Fruit fly (Drosophila melanogaster) Kc167 (cell line): ENCODE results near the gene jub.

Source experiments
- Myc ChIP-seq: fragments of >200 bp; optimal IDR thresholded peaks from 2 replicates; lab custom pipeline; 2017; ENCODE audit warnings: missing external identifiers
- Sin3A ChIP-seq: fragments of >200 bp; optimal IDR thresholded peaks from 2 replicates; lab custom pipeline; 2018; ENCODE audit warnings: missing external identifiers
- h ChIP-seq: fragments of >200 bp; optimal IDR thresholded peaks from 3 replicates; lab custom pipeline; 2018; ENCODE audit warnings: missing external identifiers
- insv ChIP-seq: fragments of >200 bp; optimal IDR thresholded peaks from 3 replicates; lab custom pipeline; 2018; ENCODE audit warnings: missing external identifiers
- psq ChIP-seq: fragments of >200 bp; optimal IDR thresholded peaks from 2 replicates; lab custom pipeline; 2017; ENCODE audit warnings: missing external identifiers
- ttk ChIP-seq: sonication (Bioruptor generic); optimal IDR thresholded peaks from 2 replicates; lab custom pipeline; 2017; ENCODE audit warnings: missing external identifiers

jub gene

DNA sequence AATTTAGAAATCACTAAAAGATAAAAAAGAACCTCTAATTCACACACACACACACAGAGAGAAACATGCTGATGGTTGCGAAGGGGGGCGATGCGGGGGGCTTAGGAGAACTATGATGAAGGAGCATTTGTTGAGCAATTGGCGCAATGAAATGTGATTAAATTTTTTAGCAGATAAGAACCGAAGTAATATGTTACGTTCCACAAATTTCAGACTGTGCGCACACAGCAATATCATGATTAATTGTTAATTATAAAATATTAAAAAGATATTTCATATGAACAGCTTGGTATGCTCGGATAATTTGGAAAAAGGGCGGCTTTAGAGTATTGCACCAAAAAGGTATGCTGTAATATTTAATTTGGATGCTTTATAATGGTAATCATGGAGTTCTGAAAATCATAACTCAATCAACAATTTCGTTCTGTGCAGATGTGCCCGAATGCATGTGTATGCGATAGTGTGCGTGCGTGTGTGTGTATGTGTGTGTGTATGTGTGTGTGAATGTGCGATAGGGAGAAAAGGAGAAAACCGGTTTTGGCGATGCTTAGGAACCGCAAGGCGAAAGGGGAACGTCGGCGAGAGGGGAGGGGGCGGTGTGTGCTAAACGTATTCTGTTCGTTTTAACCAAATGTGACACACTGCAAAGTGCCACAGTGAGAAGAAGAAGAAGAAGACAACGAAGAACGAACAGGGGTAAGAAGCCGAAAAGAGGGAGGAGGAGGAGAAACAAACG is 8.9 kb downstream of the jub start:
- TF ChIP-seq Myc (lab: Kevin White, UChicago) = no peak
- TF ChIP-seq psq = no peak

DNA sequence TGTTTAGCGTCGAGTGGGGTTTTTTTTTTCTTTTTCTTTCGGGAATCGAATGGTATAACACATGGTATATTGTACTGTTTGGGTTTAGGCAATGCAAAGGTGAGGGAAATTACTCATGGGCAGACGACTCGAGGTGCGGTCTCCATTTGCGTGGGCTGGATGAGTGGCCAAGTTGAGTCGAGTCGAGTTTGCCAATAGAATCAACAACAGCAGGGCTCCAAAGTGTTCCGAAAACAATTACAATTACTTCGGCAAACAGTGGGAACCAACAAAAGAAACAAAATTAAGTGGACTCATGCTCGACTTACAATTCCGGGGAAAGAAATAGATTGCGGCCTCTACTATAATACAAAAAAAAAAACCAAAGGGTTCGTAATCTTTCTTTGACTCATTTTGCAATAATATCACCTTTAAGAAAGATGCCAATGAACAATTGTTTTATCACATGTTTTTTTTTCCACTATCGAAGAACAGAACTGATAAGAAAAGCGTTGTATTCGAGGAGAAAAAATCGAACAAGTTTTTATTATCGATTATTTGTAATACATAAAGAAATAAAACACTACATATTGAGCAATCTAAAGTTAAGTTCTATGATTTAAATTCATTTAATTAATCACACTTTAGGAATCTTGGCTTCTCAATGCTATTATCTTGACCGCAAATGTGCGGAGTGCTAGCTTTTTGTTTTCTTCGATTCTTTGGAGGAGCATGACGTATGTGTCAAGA is 9.6 kb downstream of the jub start:
- TF ChIP-seq ttk (lab: Kevin White, UChicago) = no peak
- no peak for TF ChIP-seq h
- TF ChIP-seq insv = no peak
- TF ChIP-seq psq = no peak
- no peak for TF ChIP-seq Myc (lab: Kevin White, UChicago)
- no peak for TF ChIP-seq Sin3A (lab: Kevin White, UChicago)

DNA sequence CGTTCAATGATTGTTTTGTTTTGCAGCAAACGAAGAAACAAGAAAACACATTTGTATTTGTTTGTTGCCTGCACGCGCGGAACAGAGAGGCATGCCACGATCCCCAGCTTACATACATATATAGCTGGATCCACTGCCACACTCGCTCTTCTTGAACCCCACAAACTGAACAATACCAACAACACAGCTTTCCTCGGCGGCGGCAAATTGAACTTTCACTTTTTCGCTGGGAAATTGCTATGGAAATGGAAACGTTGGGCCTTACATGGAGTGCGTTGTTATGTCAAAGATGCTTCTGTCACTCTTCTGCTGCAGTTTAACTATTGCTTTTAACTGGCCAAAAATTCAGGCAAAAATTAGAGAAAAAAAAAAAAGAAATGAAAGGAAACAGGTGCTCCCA is 10.4 kb downstream of the jub start:
- TF ChIP-seq h (no peak), Sin3A (lab: Kevin White, UChicago) (no peak), insv (no peak), ttk (lab: Kevin White, UChicago) (no peak), Myc (lab: Kevin White, UChicago) (no peak), psq (no peak)

DNA sequence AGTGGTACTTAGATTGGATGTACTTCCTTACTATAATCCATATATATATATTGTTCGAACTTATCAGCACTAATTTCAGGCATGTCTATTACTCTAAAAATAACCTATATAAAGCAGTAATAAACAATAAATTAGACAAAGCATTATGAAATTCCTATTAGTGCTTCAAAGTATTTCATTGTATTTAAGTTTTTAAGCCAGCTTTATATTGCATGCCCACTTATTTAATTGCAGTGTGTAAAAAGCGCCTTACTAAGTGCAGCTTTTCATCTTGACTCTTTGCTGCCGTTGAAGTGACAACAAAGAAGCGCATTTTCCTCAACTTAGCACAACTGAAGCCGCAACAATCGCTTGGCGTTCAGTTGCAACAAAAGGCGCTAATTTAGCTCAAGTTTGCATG is 11.3 kb downstream of the jub start:
- TF ChIP-seq Myc (lab: Kevin White, UChicago) (no peak), h (no peak), insv (no peak), Sin3A (lab: Kevin White, UChicago) (no peak)

DNA sequence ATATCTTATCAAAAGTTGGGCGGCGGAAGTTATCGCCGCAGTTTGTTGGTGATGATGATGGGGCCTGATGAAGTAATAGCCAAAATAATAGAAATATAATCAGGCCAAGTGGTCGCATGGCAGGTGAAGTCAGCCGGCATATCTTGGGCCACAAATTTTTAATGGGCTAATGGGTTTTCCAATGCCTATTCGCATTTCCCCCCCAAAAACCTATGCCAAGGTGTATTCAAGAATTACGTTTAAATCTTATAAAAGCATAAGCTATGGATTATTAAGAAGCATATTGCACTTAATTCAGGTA is 12.0 kb downstream of the jub start:
- TF ChIP-seq psq (no peak), ttk (lab: Kevin White, UChicago) (no peak), Myc (lab: Kevin White, UChicago) (no peak), insv (no peak), Sin3A (lab: Kevin White, UChicago) (no peak)

DNA sequence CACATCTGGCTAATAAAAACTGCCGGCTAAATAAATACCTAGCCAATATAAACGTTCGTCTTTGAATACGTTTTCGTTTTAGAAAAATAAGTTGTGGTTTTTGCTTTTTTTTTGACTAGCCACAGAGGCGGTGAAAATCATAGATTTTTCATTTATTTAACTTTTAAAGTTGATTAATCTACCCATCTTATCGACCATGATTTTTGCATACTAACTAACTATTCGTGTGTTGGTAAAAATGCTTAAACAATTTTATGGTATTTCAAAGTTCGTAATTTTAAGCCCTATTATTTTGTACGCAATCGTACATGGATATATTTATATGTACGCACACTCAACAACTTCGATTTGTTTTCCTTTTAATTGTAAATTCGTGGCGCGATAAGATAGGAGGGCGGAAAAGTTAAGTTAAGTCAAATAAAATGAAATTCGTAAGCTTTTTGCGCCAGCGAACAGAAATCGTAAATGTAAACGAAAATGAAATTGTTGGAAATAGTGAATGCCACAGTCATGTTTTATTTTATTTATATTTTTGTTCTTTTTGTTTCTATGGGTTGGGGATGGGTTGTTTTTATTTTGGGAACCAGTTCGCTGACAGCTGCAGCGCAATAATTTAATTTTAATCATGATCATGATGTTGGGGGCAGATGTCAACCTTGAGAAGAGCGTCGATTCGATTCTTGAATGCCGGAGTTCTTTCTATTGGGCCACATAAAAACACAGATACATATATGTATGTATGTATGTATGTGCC is 12.5 kb downstream of the jub start:
- no peak for TF ChIP-seq psq
- TF ChIP-seq insv = no peak
- no peak for TF ChIP-seq Myc (lab: Kevin White, UChicago)
- no peak for TF ChIP-seq Sin3A (lab: Kevin White, UChicago)
- no peak for TF ChIP-seq ttk (lab: Kevin White, UChicago)
- TF ChIP-seq h = no peak

DNA sequence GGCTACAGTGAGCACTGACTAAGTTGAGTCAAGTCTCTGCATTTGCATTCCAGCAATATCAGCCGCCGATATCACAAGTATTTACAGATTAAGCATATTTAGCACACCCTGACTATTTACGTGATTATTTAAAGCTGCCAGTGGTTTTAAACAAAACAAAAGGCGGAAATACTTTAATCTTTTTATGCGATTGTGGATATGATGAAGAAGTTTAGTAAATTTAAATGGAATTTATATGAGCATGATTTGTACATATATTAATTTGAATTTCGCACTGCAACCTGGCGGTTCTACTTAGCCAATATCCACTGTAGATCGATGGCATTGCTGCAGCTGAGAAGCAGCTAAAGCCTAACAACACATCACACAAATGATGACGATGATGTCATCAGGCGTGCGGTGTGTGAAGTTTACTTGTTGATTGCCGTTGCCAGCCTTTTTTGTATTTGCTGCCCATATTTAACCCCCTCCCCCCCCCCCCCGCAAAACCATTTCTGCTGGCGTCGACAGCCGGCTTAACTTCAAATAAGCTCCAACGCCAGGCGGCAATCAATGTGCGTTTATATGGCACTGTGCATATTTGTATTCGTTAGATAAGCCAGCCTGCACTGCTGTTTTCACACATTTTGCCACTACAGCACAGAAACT is 14.5 kb downstream of the jub start:
- TF ChIP-seq insv = no peak
- TF ChIP-seq psq = no peak
- no peak for TF ChIP-seq h
- TF ChIP-seq Sin3A (lab: Kevin White, UChicago) = no peak
- TF ChIP-seq ttk (lab: Kevin White, UChicago) = no peak
- TF ChIP-seq Myc (lab: Kevin White, UChicago) = no peak

DNA sequence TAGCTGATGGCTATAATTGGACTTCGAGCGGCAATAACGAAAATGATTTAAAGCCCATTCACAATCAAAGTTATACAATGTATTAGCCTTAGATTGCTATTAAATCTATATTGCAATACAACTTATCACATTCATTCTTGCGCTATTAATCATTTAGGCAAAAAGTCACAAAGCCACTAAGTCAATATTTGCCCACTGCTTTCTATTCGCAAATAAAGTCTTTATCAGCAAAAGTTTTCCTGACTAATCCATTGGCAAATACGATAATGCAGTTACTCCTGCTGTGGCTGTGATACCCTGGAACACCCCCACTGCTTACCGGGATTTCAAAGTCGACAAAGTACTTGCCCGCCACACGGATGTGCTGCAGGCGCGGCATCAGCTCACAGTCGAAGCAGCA is 16.1 kb downstream of the jub start:
- TF ChIP-seq Sin3A (lab: Kevin White, UChicago) (no peak), psq (no peak)

DNA sequence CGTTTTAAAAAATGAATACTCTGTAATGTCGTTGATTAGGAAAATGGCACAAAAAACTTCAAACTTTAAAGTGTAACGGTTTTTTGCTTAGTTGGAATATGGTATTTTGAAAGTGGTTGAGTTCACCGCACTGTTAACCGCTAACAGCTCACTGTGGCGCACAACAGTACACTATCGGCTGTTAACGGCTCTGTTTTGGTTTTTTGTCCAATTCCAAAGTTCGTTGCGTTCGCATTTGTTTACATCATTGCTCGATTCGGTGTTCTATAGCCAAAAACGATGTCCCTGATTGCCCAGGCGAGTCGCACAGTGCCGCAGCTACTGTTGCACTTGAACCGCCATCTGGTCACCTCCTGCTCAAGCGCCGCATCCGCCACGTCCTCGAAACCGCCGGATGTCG is 18.6 kb downstream of the jub start, which contains the start of gene CG11095:
Gene CG11095 (plus strand): TSS at position 205 of the 400 bp plus-strand sequence.
- TF ChIP-seq ttk (lab: Kevin White, UChicago) = no peak
- TF ChIP-seq Myc (lab: Kevin White, UChicago) = no peak
- TF ChIP-seq h = no peak

DNA sequence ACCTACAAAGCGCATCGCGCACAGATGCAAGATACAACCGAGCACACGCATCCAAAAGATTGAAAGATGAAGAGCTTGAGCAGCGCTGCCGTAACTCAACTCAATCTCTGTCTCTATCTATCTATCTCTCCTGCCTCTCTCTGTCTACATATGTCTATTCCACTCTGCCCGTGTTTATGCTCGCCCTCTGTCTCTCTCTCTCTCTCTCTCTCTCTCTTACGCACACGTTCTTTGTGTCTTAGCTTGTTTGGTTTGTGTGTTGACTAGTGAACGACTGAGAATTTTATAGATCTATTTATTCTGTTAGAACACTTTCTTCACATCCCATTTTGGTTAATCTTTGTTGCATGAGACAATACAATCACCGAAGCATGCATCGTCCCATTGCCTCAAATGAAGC is 24.6 kb downstream of the jub start:
- TF ChIP-seq Sin3A (lab: Kevin White, UChicago) (no peak), h (no peak), ttk (lab: Kevin White, UChicago) (no peak), Myc (lab: Kevin White, UChicago) (no peak), insv (no peak), psq (no peak)

DNA sequence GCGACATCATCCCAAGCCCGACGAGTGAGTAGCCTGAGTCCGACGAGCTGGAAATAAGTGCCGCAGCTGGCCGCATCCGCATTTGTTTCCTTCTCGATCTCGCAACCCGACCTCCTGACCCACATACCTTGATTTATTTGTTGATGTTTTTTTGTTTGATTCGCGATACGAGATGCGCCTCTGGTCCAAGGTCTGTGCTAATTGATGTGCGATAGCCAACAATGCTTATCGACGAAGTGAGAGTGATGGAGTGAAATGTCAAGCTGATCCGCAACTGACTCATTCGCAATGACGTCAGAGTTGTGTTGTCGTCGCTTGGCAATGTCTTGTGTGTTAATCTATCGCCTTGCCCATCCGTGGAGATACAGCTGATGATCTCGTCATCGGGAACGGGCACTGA is 25.7 kb downstream of the jub start:
- TF ChIP-seq insv (no peak), Myc (lab: Kevin White, UChicago) (no peak), Sin3A (lab: Kevin White, UChicago) (no peak), psq (no peak), h (no peak), ttk (lab: Kevin White, UChicago) (no peak)

DNA sequence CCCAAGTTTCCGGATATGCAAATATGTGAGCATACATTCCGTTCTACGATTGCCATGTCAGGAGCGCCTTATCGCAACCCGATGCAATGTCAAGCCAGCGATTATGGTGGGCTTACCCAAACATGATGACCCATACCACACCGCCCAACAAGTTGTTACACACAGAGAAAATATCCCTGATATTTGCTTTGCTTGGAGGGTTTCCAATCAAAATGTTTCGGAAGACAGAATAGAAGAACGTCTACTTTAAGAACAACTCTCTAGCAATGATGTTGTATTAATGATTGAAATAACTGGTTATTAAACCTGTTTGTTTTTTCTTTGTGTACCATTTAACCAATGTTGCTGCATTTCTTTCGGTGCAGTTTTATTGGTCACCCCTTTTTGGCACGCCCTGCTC is 29.4 kb downstream of the jub start:
- no peak for TF ChIP-seq Sin3A (lab: Kevin White, UChicago)
- TF ChIP-seq h = no peak
- TF ChIP-seq ttk (lab: Kevin White, UChicago) = no peak
- TF ChIP-seq Myc (lab: Kevin White, UChicago) = no peak

DNA sequence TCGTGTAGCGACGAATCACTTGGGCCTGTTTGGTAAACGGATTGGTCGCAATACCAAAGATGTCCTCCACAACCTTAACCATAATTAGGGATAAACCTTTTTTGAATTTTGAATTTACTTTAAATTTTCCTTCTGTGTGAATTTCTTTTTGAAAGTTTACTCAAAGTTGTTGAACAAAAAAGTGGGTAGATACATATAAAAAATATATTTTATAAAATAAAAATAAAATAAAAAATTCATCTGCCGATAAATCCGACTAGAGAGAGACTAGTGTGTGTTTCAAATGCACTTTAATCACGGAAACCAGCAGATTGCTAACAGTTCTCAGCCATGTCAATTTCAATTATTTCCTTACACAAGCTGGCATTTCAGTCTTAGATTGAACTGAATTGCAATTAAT is 32.6 kb downstream of the jub start, which contains the start of gene CG10996:
Gene CG10996 (minus strand): TSS at position 101 of the 400 bp plus-strand sequence.
- TF ChIP-seq h (no peak), Sin3A (lab: Kevin White, UChicago) (no peak), psq (no peak), ttk (lab: Kevin White, UChicago) (no peak), Myc (lab: Kevin White, UChicago) (no peak), insv (no peak)
